Fruit fly (Drosophila melanogaster) Kc167 (cell line): ENCODE data around the gene Mst87F.

Source experiments
- Myc ChIP-seq: fragments of >200 bp; optimal IDR thresholded peaks from 2 replicates; lab custom pipeline; 2017; ENCODE audit warnings: missing external identifiers
- Sin3A ChIP-seq: fragments of >200 bp; optimal IDR thresholded peaks from 2 replicates; lab custom pipeline; 2018; ENCODE audit warnings: missing external identifiers
- h ChIP-seq: fragments of >200 bp; optimal IDR thresholded peaks from 3 replicates; lab custom pipeline; 2018; ENCODE audit warnings: missing external identifiers
- insv ChIP-seq: fragments of >200 bp; optimal IDR thresholded peaks from 3 replicates; lab custom pipeline; 2018; ENCODE audit warnings: missing external identifiers
- psq ChIP-seq: fragments of >200 bp; optimal IDR thresholded peaks from 2 replicates; lab custom pipeline; 2017; ENCODE audit warnings: missing external identifiers
- ttk ChIP-seq: sonication (Bioruptor generic); optimal IDR thresholded peaks from 2 replicates; lab custom pipeline; 2017; ENCODE audit warnings: missing external identifiers

The Mst87F gene

dm6 chr3R:13847289-13847688, 19.5 kb upstream of the Mst87F start:
- TF ChIP-seq h (lab: Kevin White, UChicago), result no peak
- TF ChIP-seq ttk (lab: Kevin White, UChicago), result no peak
- no peak for TF ChIP-seq Sin3A
- no peak for TF ChIP-seq Myc (lab: Kevin White, UChicago)
- TF ChIP-seq psq (lab: Kevin White, UChicago), result no peak
- no peak for TF ChIP-seq insv (lab: Kevin White, UChicago)

- TF ChIP-seq Myc (lab: Kevin White, UChicago), result no peak
- no peak for TF ChIP-seq h (lab: Kevin White, UChicago)
- TF ChIP-seq ttk (lab: Kevin White, UChicago), result no peak
- TF ChIP-seq insv (lab: Kevin White, UChicago), result no peak
- no peak for TF ChIP-seq psq (lab: Kevin White, UChicago)
- TF ChIP-seq Sin3A, result no peak
Measured at dm6 chr3R:13845926-13846325, 18.1 kb upstream of the Mst87F start.

- TF ChIP-seq ttk (lab: Kevin White, UChicago) (no peak), h (lab: Kevin White, UChicago) (no peak), insv (lab: Kevin White, UChicago) (no peak), psq (lab: Kevin White, UChicago) (no peak), Sin3A (no peak), Myc (lab: Kevin White, UChicago) (no peak)
Measured at dm6 chr3R:13845250-13845699, 17.5 kb upstream of the Mst87F start.

- no peak for TF ChIP-seq Sin3A
- no peak for TF ChIP-seq ttk (lab: Kevin White, UChicago)
- TF ChIP-seq psq (lab: Kevin White, UChicago), result no peak
- TF ChIP-seq insv (lab: Kevin White, UChicago), result no peak
- no peak for TF ChIP-seq Myc (lab: Kevin White, UChicago)
- TF ChIP-seq h (lab: Kevin White, UChicago), result no peak
Measured at dm6 chr3R:13843611-13844010, 15.8 kb upstream of the Mst87F start.

dm6 chr3R:13842532-13842931, 14.7 kb upstream of the Mst87F start:
- TF ChIP-seq Myc (lab: Kevin White, UChicago) (no peak), insv (lab: Kevin White, UChicago) (no peak), ttk (lab: Kevin White, UChicago) (no peak), Sin3A (no peak), h (lab: Kevin White, UChicago) (no peak), psq (lab: Kevin White, UChicago) (no peak)

- TF ChIP-seq ttk (lab: Kevin White, UChicago), result no peak
- TF ChIP-seq Myc (lab: Kevin White, UChicago), result no peak
- TF ChIP-seq psq (lab: Kevin White, UChicago), result no peak
- no peak for TF ChIP-seq h (lab: Kevin White, UChicago)
- no peak for TF ChIP-seq Sin3A
- no peak for TF ChIP-seq insv (lab: Kevin White, UChicago)
Measured at dm6 chr3R:13840956-13841355, 13.1 kb upstream of the Mst87F start.

dm6 chr3R:13839883-13840412, 12.1 kb upstream of the Mst87F start, which contains the start of gene CG31495:
TSS of gene CG31495 (minus strand) at chr3R:13839934.
- no peak for TF ChIP-seq Myc (lab: Kevin White, UChicago)
- TF ChIP-seq Sin3A, result no peak
- no peak for TF ChIP-seq insv (lab: Kevin White, UChicago)
- no peak for TF ChIP-seq psq (lab: Kevin White, UChicago)
- TF ChIP-seq h (lab: Kevin White, UChicago), result no peak

- no peak for TF ChIP-seq Myc (lab: Kevin White, UChicago)
- no peak for TF ChIP-seq h (lab: Kevin White, UChicago)
- TF ChIP-seq psq (lab: Kevin White, UChicago), result no peak
- no peak for TF ChIP-seq ttk (lab: Kevin White, UChicago)
Measured at dm6 chr3R:13837807-13838206, 10.0 kb upstream of the Mst87F start, which contains the start of gene Nsf2. TSS of gene Nsf2 (minus strand) at chr3R:13837991.

- no peak for TF ChIP-seq ttk (lab: Kevin White, UChicago)
- TF ChIP-seq psq (lab: Kevin White, UChicago), result no peak
- TF ChIP-seq Sin3A, result no peak
- TF ChIP-seq insv (lab: Kevin White, UChicago), result no peak
- no peak for TF ChIP-seq Myc (lab: Kevin White, UChicago)
- no peak for TF ChIP-seq h (lab: Kevin White, UChicago)
Measured at dm6 chr3R:13834551-13834950, 6.7 kb upstream of the Mst87F start.

dm6 chr3R:13833515-13833914, 5.7 kb upstream of the Mst87F start:
- TF ChIP-seq h (lab: Kevin White, UChicago), result no peak
- no peak for TF ChIP-seq ttk (lab: Kevin White, UChicago)
- TF ChIP-seq Sin3A, result no peak
- TF ChIP-seq Myc (lab: Kevin White, UChicago), result no peak
- TF ChIP-seq psq (lab: Kevin White, UChicago), result no peak
- TF ChIP-seq insv (lab: Kevin White, UChicago), result no peak

- TF ChIP-seq ttk (lab: Kevin White, UChicago) (no peak), h (lab: Kevin White, UChicago) (no peak), psq (lab: Kevin White, UChicago) (no peak), Myc (lab: Kevin White, UChicago) (no peak), Sin3A (no peak), insv (lab: Kevin White, UChicago) (no peak)
Measured at dm6 chr3R:13832950-13833349, 5.1 kb upstream of the Mst87F start.

- TF ChIP-seq Sin3A (no peak), insv (lab: Kevin White, UChicago) (no peak), ttk (lab: Kevin White, UChicago) (no peak), h (lab: Kevin White, UChicago) (no peak), Myc (lab: Kevin White, UChicago) (no peak), psq (lab: Kevin White, UChicago) (no peak)
Measured at dm6 chr3R:13831596-13832119, 3.9 kb upstream of the Mst87F start.
